Worm (Caenorhabditis elegans): ENCODE results near the gene mec-2.

Gene mec-2

ce11 chrX:5518352-5518751 lies 49.2 kb upstream of the mec-2 start (continued):
- TF ChIP-seq mxl-1 (tag; optimal IDR thresholded peaks at IDR 0.05) (no peak), hlh-12 (tag; optimal IDR thresholded peaks at IDR 0.05) (no peak), ztf-3 (GFP tag; optimal IDR thresholded peaks at IDR 0.05) (no peak), rpc-1 (optimal IDR thresholded peaks at IDR 0.05) (no peak), rpc-1 (tag; optimal IDR thresholded peaks at IDR 0.05) (no peak), rec-8 (tag; optimal IDR thresholded peaks at IDR 0.05) (no peak), nfyb-1 (GFP tag; IDR thresholded peaks at IDR 0.05) (no peak), ceh-40 (GFP tag; IDR thresholded peaks at IDR 0.05) (no peak), nhr-80 (tag; optimal IDR thresholded peaks at IDR 0.05) (no peak), sea-2 (GFP tag; IDR thresholded peaks at IDR 0.05) (no peak), akir-1 (GFP tag; optimal IDR thresholded peaks at IDR 0.05) (no peak), mcd-1 (GFP tag; IDR thresholded peaks at IDR 0.05) (no peak), C06A6.2 (GFP tag; conservative IDR thresholded peaks at IDR 0.05) (no peak), T26A5.8 (tag; optimal IDR thresholded peaks at IDR 0.05) (no peak), efl-1 (GFP tag; optimal IDR thresholded peaks at IDR 0.05) (peak; percentile 56), cebp-2 (GFP tag; IDR thresholded peaks at IDR 0.05) (no peak), hmg-1.2 (GFP tag; IDR thresholded peaks at IDR 0.05) (peak; percentile 37; the same call in 1 of the 2 replicates), pbrm-1 (GFP tag; IDR thresholded peaks at IDR 0.05) (no peak), ceh-79 (tag; optimal IDR thresholded peaks at IDR 0.05) (no peak), mel-28 (tag; optimal IDR thresholded peaks at IDR 0.05; ENCODE audit: borderline replicate concordance) (no peak), lag-1 (GFP tag; IDR thresholded peaks at IDR 0.05) (no peak), lin-35 (GFP tag; optimal IDR thresholded peaks at IDR 0.05) (no peak), F33H1.4 (GFP tag; IDR thresholded peaks at IDR 0.05) (no peak), ztf-28 (GFP tag; IDR thresholded peaks at IDR 0.05) (no peak), dox-1 (GFP tag; IDR thresholded peaks at IDR 0.05) (peak; percentile 64), madf-6 (GFP tag; IDR thresholded peaks at IDR 0.05) (peak; percentile 71), nhr-179 (tag; optimal IDR thresholded peaks at IDR 0.05) (no peak), ZK185.1 (tag; optimal IDR thresholded peaks at IDR 0.05; ENCODE audit: poor library complexity, severe bottlenecking) (no peak), ztf-18 (tag; optimal IDR thresholded peaks at IDR 0.05) (no peak), madf-8 (GFP tag; conservative IDR thresholded peaks at IDR 0.05) (0 out of 2 replicates have a peak, but pooled peaks have one; percentile 21), lsl-1 (GFP tag; optimal IDR thresholded peaks at IDR 0.05) (no peak), lin-54 (GFP tag; optimal IDR thresholded peaks at IDR 0.05) (no peak), nfya-2 (GFP tag; IDR thresholded peaks at IDR 0.05) (no peak), ekl-4 (GFP tag; IDR thresholded peaks at IDR 0.05) (no peak), ztf-6 (GFP tag; IDR thresholded peaks at IDR 0.05) (no peak), hsf-1 (GFP tag; IDR thresholded peaks at IDR 0.05) (no peak), lin-40 (tag; optimal IDR thresholded peaks at IDR 0.05) (no peak), Y53F4B.3 (GFP tag; IDR thresholded peaks at IDR 0.05) (no peak), atf-7 (tag; optimal IDR thresholded peaks at IDR 0.05) (no peak), C17E4.6 (GFP tag; IDR thresholded peaks at IDR 0.05) (no peak), bed-2 (GFP tag; IDR thresholded peaks at IDR 0.05) (no peak), madf-10 (tag; optimal IDR thresholded peaks at IDR 0.05) (no peak), attf-5 (GFP tag; optimal IDR thresholded peaks at IDR 0.05) (no peak), bed-1 (GFP tag; IDR thresholded peaks at IDR 0.05) (no peak), B0336.3 (GFP tag; IDR thresholded peaks at IDR 0.05) (no peak), dpl-1 (GFP tag; optimal IDR thresholded peaks at IDR 0.05) (peak; percentile 37), T07F8.4 (tag; optimal IDR thresholded peaks at IDR 0.05) (no peak), nhr-27 (tag; optimal IDR thresholded peaks at IDR 0.05) (no peak), gei-17 (GFP tag; optimal IDR thresholded peaks at IDR 0.05) (no peak), F55B11.4 (tag; optimal IDR thresholded peaks at IDR 0.05; ENCODE audit: borderline replicate concordance, insufficient read depth) (no peak), hmg-20 (GFP tag; IDR thresholded peaks at IDR 0.05) (no peak)
